Fruit fly (Drosophila melanogaster) whole organism, prepupa: ENCODE results near the gene mdlc.

Source experiments
- CG10631 ChIP-seq: fragments of 200-800 bp; sonication (Bioruptor generic); optimal IDR thresholded peaks from 2 replicates; lab custom pipeline; 2016; ENCODE audit warnings: missing biosample characterization, missing genetic modification characterization
- CG10669 ChIP-seq: fragments of 200-800 bp; sonication (Bioruptor generic); optimal IDR thresholded peaks from 3 replicates; lab custom pipeline; 2018; ENCODE audit warnings: missing biosample characterization, mild to moderate bottlenecking, missing genetic modification characterization, moderate library complexity
- CG11294 ChIP-seq: fragments of 200-800 bp; sonication (Bioruptor generic); IDR thresholded peaks from 2 replicates; pipeline ENCODE4 v1.3.6; 2022; ENCODE audit warnings: missing biosample characterization, missing genetic modification characterization
- CG11762 ChIP-seq: fragments of 200-800 bp; sonication (Bioruptor generic); optimal IDR thresholded peaks from 3 replicates; lab custom pipeline; 2016; ENCODE audit warnings: missing biosample characterization, missing genetic modification characterization; ENCODE audit not compliant: insufficient read depth
- CG11902 ChIP-seq: fragments of 200-800 bp; sonication (Bioruptor generic); optimal IDR thresholded peaks from 3 replicates; lab custom pipeline; 2016; ENCODE audit warnings: missing biosample characterization, missing genetic modification characterization
- CG16779 ChIP-seq: fragments of 200-800 bp; sonication (Bioruptor generic); optimal IDR thresholded peaks from 3 replicates; lab custom pipeline; 2017; ENCODE audit warnings: missing biosample characterization, mild to moderate bottlenecking, missing genetic modification characterization
- CG31627 ChIP-seq: fragments of 200-800 bp; sonication (Bioruptor generic); optimal IDR thresholded peaks from 3 replicates; lab custom pipeline; 2016; ENCODE audit warnings: missing biosample characterization, missing genetic modification characterization
- CG32006 ChIP-seq: fragments of 200-800 bp; sonication (Bioruptor generic); optimal IDR thresholded peaks from 3 replicates; lab custom pipeline; 2017; ENCODE audit warnings: missing biosample characterization, mild to moderate bottlenecking, missing genetic modification characterization
- CG34406 ChIP-seq: fragments of 200-800 bp; sonication (Bioruptor generic); optimal IDR thresholded peaks from 3 replicates; lab custom pipeline; 2016; ENCODE audit warnings: missing biosample characterization, missing genetic modification characterization
- CG3919 ChIP-seq: fragments of 200-800 bp; sonication (Bioruptor generic); optimal IDR thresholded peaks from 3 replicates; lab custom pipeline; 2016; ENCODE audit warnings: missing biosample characterization, missing genetic modification characterization
- CG4318 ChIP-seq: fragments of 200-800 bp; sonication (Bioruptor generic); optimal IDR thresholded peaks from 3 replicates; lab custom pipeline; 2017; ENCODE audit warnings: missing biosample characterization, mild to moderate bottlenecking, missing genetic modification characterization
- CG6792 ChIP-seq: fragments of 200-800 bp; sonication (Bioruptor generic); optimal IDR thresholded peaks from 3 replicates; lab custom pipeline; 2016; ENCODE audit warnings: missing biosample characterization, missing genetic modification characterization
- CG6854 ChIP-seq: fragments of 200-800 bp; sonication (Bioruptor generic); optimal IDR thresholded peaks from 2 replicates; lab custom pipeline; 2017; ENCODE audit warnings: missing biosample characterization, mild to moderate bottlenecking, missing genetic modification characterization
- CG7368 ChIP-seq: fragments of 200-800 bp; sonication (Bioruptor generic); optimal IDR thresholded peaks from 3 replicates; lab custom pipeline; 2016; ENCODE audit warnings: missing biosample characterization, missing genetic modification characterization
- CG8119 ChIP-seq: fragments of 200-800 bp; sonication (Bioruptor generic); IDR thresholded peaks from 3 replicates; pipeline ENCODE4 v1.3.6; 2022; ENCODE audit warnings: missing biosample characterization, missing genetic modification characterization
- CG9139 ChIP-seq: fragments of 200-800 bp; sonication (Bioruptor generic); optimal IDR thresholded peaks from 3 replicates; lab custom pipeline; 2017; ENCODE audit warnings: missing biosample characterization, mild to moderate bottlenecking, missing genetic modification characterization
- Eip78C ChIP-seq: fragments of 200-800 bp; sonication (Bioruptor generic); peaks from one replicate; lab custom pipeline; 2016; ENCODE audit warnings: missing biosample characterization, missing genetic modification characterization
- Eip93F ChIP-seq: fragments of 200-800 bp; sonication (Bioruptor generic); optimal IDR thresholded peaks from 2 replicates; lab custom pipeline; 2016; ENCODE audit warnings: missing biosample characterization, mild to moderate bottlenecking, missing genetic modification characterization
- Gug ChIP-seq: fragments of 200-800 bp; sonication (Bioruptor generic); IDR thresholded peaks from 2 replicates; pipeline ENCODE4 v1.3.6; 2022; ENCODE audit warnings: missing biosample characterization, missing genetic modification characterization
- Hr38 ChIP-seq: sonication (Bioruptor generic); optimal IDR thresholded peaks from 2 replicates; lab custom pipeline; 2016; ENCODE audit warnings: missing biosample characterization, missing genetic modification characterization
- Hr39 ChIP-seq: fragments of 200-800 bp; sonication (Bioruptor generic); optimal IDR thresholded peaks from 2 replicates; lab custom pipeline; 2016; ENCODE audit warnings: missing biosample characterization, missing genetic modification characterization
- Lpt ChIP-seq: fragments of 200-800 bp; sonication (Bioruptor generic); optimal IDR thresholded peaks from 3 replicates; lab custom pipeline; 2016; ENCODE audit warnings: missing biosample characterization, missing genetic modification characterization
- Met ChIP-seq: fragments of 200-800 bp; sonication (Bioruptor generic); optimal IDR thresholded peaks from 3 replicates; lab custom pipeline; 2016; ENCODE audit warnings: missing biosample characterization, missing genetic modification characterization
- Smox ChIP-seq: fragments of 200-800 bp; sonication (Bioruptor generic); optimal IDR thresholded peaks from 3 replicates; lab custom pipeline; 2016; ENCODE audit warnings: missing biosample characterization, missing genetic modification characterization
- Sox14 ChIP-seq: fragments of 200-800 bp; sonication (Bioruptor generic); optimal IDR thresholded peaks from 3 replicates; lab custom pipeline; 2016; ENCODE audit warnings: missing biosample characterization, missing genetic modification characterization
- achi ChIP-seq: fragments of 200-800 bp; sonication (Bioruptor generic); optimal IDR thresholded peaks from 3 replicates; lab custom pipeline; 2016; ENCODE audit warnings: missing biosample characterization, missing genetic modification characterization
- acj6 ChIP-seq: fragments of 200-800 bp; sonication (Bioruptor generic); optimal IDR thresholded peaks from 3 replicates; lab custom pipeline; 2016; ENCODE audit warnings: missing biosample characterization, missing genetic modification characterization
- cyc ChIP-seq: fragments of 200-800 bp; sonication (Bioruptor generic); optimal IDR thresholded peaks from 3 replicates; lab custom pipeline; 2016; ENCODE audit warnings: missing biosample characterization, missing genetic modification characterization
- dac ChIP-seq: fragments of 200-800 bp; sonication (Bioruptor generic); optimal IDR thresholded peaks from 2 replicates; lab custom pipeline; 2017; ENCODE audit warnings: missing biosample characterization, mild to moderate bottlenecking, missing genetic modification characterization
- dsx ChIP-seq: fragments of 200-800 bp; optimal IDR thresholded peaks from 3 replicates; lab custom pipeline; 2019; ENCODE audit warnings: missing biosample characterization, mild to moderate bottlenecking, missing genetic modification characterization, moderate library complexity; ENCODE audit not compliant: poor library complexity, severe bottlenecking
- eg ChIP-seq: fragments of 200-800 bp; sonication (Bioruptor generic); IDR thresholded peaks from 3 replicates; pipeline ENCODE4 v1.3.6; 2022; ENCODE audit warnings: missing biosample characterization, missing genetic modification characterization
- esn ChIP-seq: fragments of 200-800 bp; sonication (Bioruptor generic); optimal IDR thresholded peaks from 2 replicates; lab custom pipeline; 2016; ENCODE audit warnings: missing biosample characterization, mild to moderate bottlenecking, missing genetic modification characterization, moderate library complexity
- lz ChIP-seq: fragments of 200-800 bp; sonication (Bioruptor generic); optimal IDR thresholded peaks from 3 replicates; lab custom pipeline; 2016; ENCODE audit warnings: missing biosample characterization, missing genetic modification characterization
- net ChIP-seq: fragments of 200-800 bp; sonication (Bioruptor generic); optimal IDR thresholded peaks from 3 replicates; lab custom pipeline; 2016; ENCODE audit warnings: missing biosample characterization, missing genetic modification characterization
- spab ChIP-seq: fragments of 200-800 bp; sonication (Bioruptor generic); optimal IDR thresholded peaks from 2 replicates; lab custom pipeline; 2017; ENCODE audit warnings: missing biosample characterization, mild to moderate bottlenecking, missing genetic modification characterization, missing genetic modification reagents
- ss ChIP-seq, 2 experiments: fragments of 200-800 bp; sonication (Bioruptor generic); optimal IDR thresholded peaks; 2 replicates in 1 of 2; 3 replicates in 1 of 2; lab custom pipeline; 2017 to 2018; ENCODE audit warnings: mild to moderate bottlenecking in 2 of 2, missing biosample characterization in 2 of 2, missing genetic modification characterization in 2 of 2, moderate library complexity in 1 of 2
- svp ChIP-seq: fragments of 200-800 bp; sonication (Bioruptor generic); peaks from one replicate; lab custom pipeline; 2016; ENCODE audit warnings: missing biosample characterization, missing genetic modification characterization
- vri ChIP-seq: fragments of 200-800 bp; sonication (Bioruptor generic); optimal IDR thresholded peaks from 3 replicates; lab custom pipeline; 2016; ENCODE audit warnings: missing biosample characterization, mild to moderate bottlenecking, missing genetic modification characterization

The mdlc gene

DNA sequence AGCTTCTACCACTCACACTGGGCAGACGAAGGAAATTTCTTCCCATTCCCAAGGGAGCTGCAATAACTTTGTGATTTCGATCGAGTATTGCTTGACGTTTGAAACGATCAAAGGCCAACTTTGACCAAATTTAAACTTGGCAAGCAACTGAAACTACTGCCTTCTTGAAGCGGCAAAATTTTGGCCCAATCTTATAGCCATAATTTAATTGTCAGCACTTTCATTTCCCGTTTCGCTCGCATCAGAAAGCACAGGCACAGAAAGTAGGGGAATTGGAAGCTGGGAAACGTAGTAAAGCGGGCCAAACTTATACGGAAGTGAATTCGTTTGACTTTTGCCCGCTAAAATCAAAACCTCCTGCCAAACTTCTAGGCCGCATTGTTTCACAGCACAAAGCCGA, 2.1 kb downstream of the mdlc start, which contains the start of gene CG4390:
CG4390 (minus strand) TSS at position 101 of the 400 bp plus-strand sequence.
- TF ChIP-seq ss (GFP tag; optimal IDR thresholded peaks at IDR 0.05; lab: Kevin White, UChicago), result no peak
- no peak for TF ChIP-seq Eip93F (GFP tag; lab: Kevin White, UChicago)
- no peak for TF ChIP-seq eg (GFP tag; lab: Robert Waterston, UW)
- no peak for TF ChIP-seq CG16779
- TF ChIP-seq CG7368 (GFP tag; lab: Kevin White, UChicago), result no peak
- TF ChIP-seq CG3919 (GFP tag; lab: Kevin White, UChicago), result no peak
- no peak for TF ChIP-seq acj6 (GFP tag; lab: Kevin White, UChicago)
- TF ChIP-seq CG8119 (GFP tag; lab: Robert Waterston, UW), result no peak
- TF ChIP-seq CG11902 (GFP tag; lab: Kevin White, UChicago), result no peak
- no peak for TF ChIP-seq CG31627 (GFP tag; lab: Kevin White, UChicago)
- no peak for TF ChIP-seq vri

DNA sequence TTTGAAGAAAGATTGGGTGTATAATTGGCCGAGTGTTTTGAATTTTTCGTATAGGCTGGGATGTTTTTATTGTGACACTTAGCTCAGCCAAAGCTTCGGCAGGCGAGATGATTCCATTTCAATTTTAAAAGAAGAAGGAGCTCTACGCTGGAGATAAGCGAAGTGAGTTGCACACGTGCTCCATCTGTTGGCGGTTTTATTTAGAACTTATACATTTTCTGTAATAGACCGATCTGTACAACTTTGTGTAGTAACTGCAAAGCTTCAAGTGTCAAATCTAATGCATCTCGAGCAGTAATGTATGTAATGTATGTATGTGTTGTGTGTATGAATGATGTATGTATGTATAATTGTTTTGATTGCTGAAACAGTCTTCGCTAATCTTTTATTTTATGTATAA, 8.9 kb downstream of the mdlc start:
- TF ChIP-seq CG10631 (no peak), CG11762 (no peak), CG4318 (GFP tag; lab: Kevin White, UChicago) (no peak), eg (GFP tag; lab: Robert Waterston, UW) (no peak), Eip78C (GFP tag; lab: Kevin White, UChicago) (no peak), CG7368 (GFP tag; lab: Kevin White, UChicago) (no peak), CG34406 (GFP tag; lab: Kevin White, UChicago) (no peak), svp (GFP tag; lab: Kevin White, UChicago) (no peak), CG11294 (no peak), spab (GFP tag; lab: Kevin White, UChicago) (no peak), Sox14 (GFP tag; lab: Kevin White, UChicago) (no peak), CG32006 (no peak), Gug (GFP tag; lab: Robert Waterston, UW) (no peak), Met (no peak), Eip93F (GFP tag; lab: Kevin White, UChicago) (no peak), CG8119 (GFP tag; lab: Robert Waterston, UW) (no peak), CG16779 (no peak), net (no peak), dac (no peak)
- TF ChIP-seq, all 60 proteins: peak for 0

DNA sequence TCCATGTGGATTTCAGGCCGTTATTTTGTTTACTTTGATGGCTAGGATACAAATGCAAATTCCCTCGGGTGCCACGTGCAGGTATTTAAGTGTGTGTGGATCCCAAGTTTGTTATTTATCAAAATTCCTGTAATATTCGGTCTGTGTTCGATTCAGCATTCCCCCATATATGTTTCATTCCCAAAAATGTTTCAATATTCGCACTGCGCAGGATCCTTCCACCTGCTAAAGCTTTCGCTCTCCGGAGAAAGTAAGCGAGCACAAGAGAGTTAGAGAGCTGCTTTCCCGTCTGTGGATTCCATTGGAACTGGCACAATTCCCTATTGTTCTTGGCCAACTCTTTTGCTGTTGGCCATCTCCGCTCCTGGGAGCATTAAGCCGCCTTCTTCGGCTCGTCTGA, 22.7 kb downstream of the mdlc start:
- no peak for TF ChIP-seq CG31627 (GFP tag; lab: Kevin White, UChicago)
- TF ChIP-seq dac, result no peak
- no peak for TF ChIP-seq acj6 (GFP tag; lab: Kevin White, UChicago)
- no peak for TF ChIP-seq Hr38 (GFP tag; lab: Kevin White, UChicago)
- no peak for TF ChIP-seq Lpt (GFP tag; lab: Kevin White, UChicago)
- TF ChIP-seq CG11762, result no peak
- no peak for TF ChIP-seq cyc (GFP tag; lab: Kevin White, UChicago)
- no peak for TF ChIP-seq dsx
- TF ChIP-seq achi (GFP tag; lab: Kevin White, UChicago), result no peak
- TF ChIP-seq eg (GFP tag; lab: Robert Waterston, UW), result no peak
- TF ChIP-seq vri, result no peak
- no peak for TF ChIP-seq CG6854
- TF ChIP-seq Eip93F (GFP tag; lab: Kevin White, UChicago), result no peak
- no peak for TF ChIP-seq Sox14 (GFP tag; lab: Kevin White, UChicago)
- no peak for TF ChIP-seq net
- TF ChIP-seq Met, result no peak
- no peak for TF ChIP-seq CG6792 (GFP tag; lab: Kevin White, UChicago)
- TF ChIP-seq Hr39 (GFP tag; lab: Kevin White, UChicago), result no peak
- no peak for TF ChIP-seq CG10669
- TF ChIP-seq Smox, result no peak

DNA sequence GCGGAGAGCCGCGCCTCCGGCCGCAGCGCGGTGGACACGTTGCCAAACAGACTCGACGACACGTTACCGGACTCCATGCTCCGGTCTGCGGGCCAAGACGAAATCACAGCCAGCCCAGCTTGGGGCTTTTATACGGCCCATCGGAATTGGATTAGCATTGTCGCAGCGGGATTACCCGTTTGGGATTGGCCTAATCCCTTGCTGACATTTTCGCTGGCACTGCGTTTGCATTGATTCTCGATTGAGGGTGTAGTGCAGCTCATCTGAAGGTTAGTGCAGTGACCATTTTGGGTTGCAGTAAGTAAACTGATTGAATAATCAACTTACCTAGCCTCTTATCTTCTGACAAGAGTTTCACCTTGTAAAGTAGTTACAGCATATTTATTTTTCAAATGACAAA, 24.8 kb downstream of the mdlc start, which contains the start of gene Rh3:
Rh3 (minus strand) TSS at position 101 of the 400 bp plus-strand sequence.
- no peak for TF ChIP-seq net
- no peak for TF ChIP-seq esn (GFP tag; lab: Kevin White, UChicago)
- no peak for TF ChIP-seq Eip93F (GFP tag; lab: Kevin White, UChicago)
- no peak for TF ChIP-seq lz (GFP tag; lab: Kevin White, UChicago)
- TF ChIP-seq CG8119 (GFP tag; lab: Robert Waterston, UW), result no peak
- TF ChIP-seq Gug (GFP tag; lab: Robert Waterston, UW), result no peak
- TF ChIP-seq CG11294, result no peak
- TF ChIP-seq Smox, result no peak
- TF ChIP-seq CG9139 (GFP tag; lab: Kevin White, UChicago), result no peak
- TF ChIP-seq CG6854, result no peak
